Fruit fly (Drosophila melanogaster) whole organism, embryonic: ENCODE measurements around the gene Nrx-IV.

Source experiments
- Atf3 ChIP-seq: fragments of 200-800 bp; sonication (Bioruptor generic); optimal IDR thresholded peaks from 3 replicates; lab custom pipeline; 2016; ENCODE audit warnings: missing biosample characterization, missing genetic modification characterization
- Bteb2 ChIP-seq: fragments of 200-800 bp; sonication (Bioruptor generic); optimal IDR thresholded peaks from 2 replicates; lab custom pipeline; 2016; ENCODE audit warnings: missing biosample characterization, missing genetic modification characterization
- CG10431 ChIP-seq: fragments of 200-800 bp; sonication (Bioruptor generic); optimal IDR thresholded peaks from 3 replicates; lab custom pipeline; 2018; ENCODE audit warnings: missing biosample characterization, mild to moderate bottlenecking, missing genetic modification characterization
- CG12155 ChIP-seq: fragments of 200-800 bp; sonication (Bioruptor generic); optimal IDR thresholded peaks from 3 replicates; lab custom pipeline; 2016; ENCODE audit warnings: missing biosample characterization, missing genetic modification characterization
- CG13775 ChIP-seq: fragments of 200-800 bp; sonication (Bioruptor generic); optimal IDR thresholded peaks from 3 replicates; lab custom pipeline; 2017; ENCODE audit warnings: missing biosample characterization, mild to moderate bottlenecking, missing genetic modification characterization
- CG16863 ChIP-seq: fragments of 200-800 bp; sonication (Bioruptor generic); optimal IDR thresholded peaks from 3 replicates; lab custom pipeline; 2016; ENCODE audit warnings: missing biosample characterization, missing genetic modification characterization
- CG17186 ChIP-seq: fragments of 200-800 bp; sonication (Bioruptor generic); optimal IDR thresholded peaks from 3 replicates; lab custom pipeline; 2017; ENCODE audit warnings: missing biosample characterization, missing genetic modification reagents, missing genetic modification characterization
- CG18011 ChIP-seq: fragments of 200-800 bp; sonication (Bioruptor generic); optimal IDR thresholded peaks from 2 replicates; lab custom pipeline; 2017; ENCODE audit warnings: missing biosample characterization, missing genetic modification characterization, mild to moderate bottlenecking, moderate library complexity, missing genotype
- CG18476 ChIP-seq: fragments of 200-800 bp; sonication (Bioruptor generic); optimal IDR thresholded peaks from 2 replicates; lab custom pipeline; 2016; ENCODE audit warnings: missing biosample characterization, mild to moderate bottlenecking, missing genetic modification characterization
- CG18764 ChIP-seq: fragments of 200-800 bp; sonication (Bioruptor generic); optimal IDR thresholded peaks from 3 replicates; lab custom pipeline; 2016; ENCODE audit warnings: missing biosample characterization, missing genetic modification characterization
- CG2889 ChIP-seq: fragments of 200-800 bp; sonication (Bioruptor generic); IDR thresholded peaks from 3 replicates; pipeline ENCODE4 v1.3.6; 2022; ENCODE audit warnings: missing biosample characterization, missing genetic modification characterization
- CG31388 ChIP-seq: fragments of 200-800 bp; sonication (Bioruptor generic); optimal IDR thresholded peaks from 2 replicates; lab custom pipeline; 2016; ENCODE audit warnings: missing biosample characterization, missing genetic modification characterization
- CG31441 ChIP-seq: fragments of 200-800 bp; sonication (Bioruptor generic); IDR thresholded peaks from 2 replicates; pipeline ENCODE4 v1.3.6; 2022; ENCODE audit warnings: missing biosample characterization, missing genetic modification characterization
- CG3163 ChIP-seq: fragments of 200-800 bp; sonication (Bioruptor generic); optimal IDR thresholded peaks from 3 replicates; lab custom pipeline; 2016; ENCODE audit warnings: missing biosample characterization, missing genetic modification characterization
- CG3838 ChIP-seq: fragments of 200-800 bp; sonication (Bioruptor generic); optimal IDR thresholded peaks from 3 replicates; lab custom pipeline; 2016; ENCODE audit warnings: missing biosample characterization, missing genetic modification characterization
- CG3995 ChIP-seq: fragments of 200-800 bp; sonication (Bioruptor generic); optimal IDR thresholded peaks from 3 replicates; lab custom pipeline; 2016; ENCODE audit warnings: missing biosample characterization, missing genetic modification characterization
- CG4404 ChIP-seq: fragments of 200-800 bp; sonication (Bioruptor generic); IDR thresholded peaks from 2 replicates; pipeline ENCODE4 v1.3.6; 2022; ENCODE audit warnings: missing biosample characterization, missing genetic modification characterization
- CG4854 ChIP-seq: fragments of 200-800 bp; sonication (Bioruptor generic); optimal IDR thresholded peaks from 2 replicates; lab custom pipeline; 2016; ENCODE audit warnings: missing biosample characterization, missing genetic modification characterization, inconsistent platforms
- CG5953 ChIP-seq: fragments of 200-800 bp; sonication (Bioruptor generic); IDR thresholded peaks from 2 replicates; pipeline ENCODE4 v1.3.6; 2022; ENCODE audit warnings: missing biosample characterization, missing genetic modification characterization
- CG7271 ChIP-seq: fragments of 200-800 bp; sonication (Bioruptor generic); optimal IDR thresholded peaks from 2 replicates; lab custom pipeline; 2018; ENCODE audit warnings: missing biosample characterization, mild to moderate bottlenecking, missing genetic modification characterization, moderate library complexity
- Ets65A ChIP-seq: fragments of 200-800 bp; sonication (Bioruptor generic); peaks from one replicate; lab custom pipeline; 2016; ENCODE audit warnings: missing biosample characterization, missing genetic modification characterization
- H15 ChIP-seq: fragments of 200-800 bp; sonication (Bioruptor generic); IDR thresholded peaks from 3 replicates; pipeline ENCODE4 v1.3.6; 2022; ENCODE audit warnings: missing biosample characterization, missing genetic modification characterization
- HmgZ ChIP-seq: fragments of 200-800 bp; sonication (Bioruptor generic); optimal IDR thresholded peaks from 2 replicates; lab custom pipeline; 2018; ENCODE audit warnings: missing biosample characterization, mild to moderate bottlenecking, missing genetic modification characterization
- Lhr ChIP-seq: fragments of 200-800 bp; sonication (Bioruptor generic); optimal IDR thresholded peaks from 3 replicates; lab custom pipeline; 2017; ENCODE audit warnings: mild to moderate bottlenecking, missing biosample characterization, missing genetic modification reagents, missing genetic modification characterization
- Six4 ChIP-seq: fragments of 200-800 bp; sonication (Bioruptor generic); optimal IDR thresholded peaks from 2 replicates; lab custom pipeline; 2016; ENCODE audit warnings: missing biosample characterization, missing genetic modification characterization
- br ChIP-seq: fragments of >200 bp; optimal IDR thresholded peaks from 2 replicates; lab custom pipeline; 2017
- chinmo ChIP-seq: fragments of 200-800 bp; sonication (Bioruptor generic); IDR thresholded peaks from 4 replicates; pipeline ENCODE4 v1.3.6; 2022; ENCODE audit warnings: missing biosample characterization, missing genetic modification characterization; ENCODE audit not compliant: partially characterized antibody
- croc ChIP-seq: fragments of 200-800 bp; sonication (Bioruptor generic); conservative IDR thresholded peaks from 3 replicates; pipeline ENCODE4 v1.3.6; 2022; ENCODE audit warnings: missing biosample characterization, missing genetic modification characterization
- dimm ChIP-seq: fragments of 200-800 bp; sonication (Bioruptor generic); IDR thresholded peaks from 2 replicates; pipeline ENCODE4 v1.3.6; 2022; ENCODE audit warnings: missing biosample characterization, missing genetic modification characterization
- dm ChIP-seq: fragments of 200-800 bp; sonication (Bioruptor generic); optimal IDR thresholded peaks from 3 replicates; lab custom pipeline; 2016; ENCODE audit warnings: missing biosample characterization, missing genetic modification characterization
- dysf ChIP-seq: fragments of 200-800 bp; sonication (Bioruptor generic); IDR thresholded peaks from 3 replicates; pipeline ENCODE4 v1.3.6; 2022; ENCODE audit warnings: missing biosample characterization, missing genetic modification characterization
- exex ChIP-seq: fragments of 200-800 bp; sonication (Bioruptor generic); optimal IDR thresholded peaks from 4 replicates; lab custom pipeline; 2018; ENCODE audit warnings: missing biosample characterization, mild to moderate bottlenecking, missing genetic modification characterization, moderate library complexity
- grn ChIP-seq: fragments of 200-800 bp; sonication (Bioruptor generic); optimal IDR thresholded peaks from 3 replicates; lab custom pipeline; 2017; ENCODE audit warnings: missing biosample characterization, missing genetic modification characterization
- her ChIP-seq: fragments of 200-800 bp; sonication (Bioruptor generic); optimal IDR thresholded peaks from 2 replicates; lab custom pipeline; 2016; ENCODE audit warnings: missing biosample characterization, missing genetic modification characterization
- jigr1 ChIP-seq: fragments of 200-800 bp; sonication (Bioruptor generic); IDR thresholded peaks from 3 replicates; pipeline ENCODE4 v1.3.6; 2022; ENCODE audit warnings: missing biosample characterization, missing genetic modification characterization
- lbe ChIP-seq: fragments of 200-800 bp; sonication (Bioruptor generic); optimal IDR thresholded peaks from 2 replicates; lab custom pipeline; 2016; ENCODE audit warnings: missing biosample characterization, mild to moderate bottlenecking, missing genetic modification characterization
- mam ChIP-seq: fragments of 200-800 bp; sonication (Bioruptor generic); optimal IDR thresholded peaks from 3 replicates; lab custom pipeline; 2016; ENCODE audit warnings: missing biosample characterization, missing genetic modification characterization
- nerfin-1 ChIP-seq: fragments of 200-800 bp; sonication (Bioruptor generic); optimal IDR thresholded peaks from 3 replicates; lab custom pipeline; 2019; ENCODE audit warnings: missing biosample characterization, mild to moderate bottlenecking, missing genetic modification characterization, moderate library complexity
- pan ChIP-seq, 4 experiments: fragments of >200 bp in 3 of 4; fragments of 200-800 bp in 1 of 4; sonication (Bioruptor generic) in 1 of 4; optimal IDR thresholded peaks in 3 of 4; IDR thresholded peaks in 1 of 4; 2 replicates each; pipeline versions ENCODE4 v1.3.6 to Lab custom; 2017 to 2022; ENCODE audit warnings: missing biosample characterization in 2 of 4, missing genetic modification characterization in 2 of 4, mixed read lengths in 1 of 4
- phol ChIP-seq: fragments of 200-800 bp; sonication (Bioruptor generic); optimal IDR thresholded peaks from 3 replicates; lab custom pipeline; 2018; ENCODE audit warnings: missing biosample characterization, mild to moderate bottlenecking, missing genetic modification characterization, moderate library complexity
- pzg ChIP-seq: fragments of 200-800 bp; sonication (Bioruptor generic); optimal IDR thresholded peaks from 3 replicates; lab custom pipeline; 2018; ENCODE audit warnings: missing biosample characterization, mild to moderate bottlenecking, missing genetic modification characterization, moderate library complexity
- sd ChIP-seq: fragments of 200-800 bp; sonication (Bioruptor generic); optimal IDR thresholded peaks from 3 replicates; lab custom pipeline; 2018; ENCODE audit warnings: missing biosample characterization, mild to moderate bottlenecking, missing genetic modification characterization, moderate library complexity
- seq ChIP-seq: fragments of 200-800 bp; sonication (Bioruptor generic); IDR thresholded peaks from 2 replicates; pipeline ENCODE4 v1.3.6; 2022; ENCODE audit warnings: missing biosample characterization, missing genetic modification characterization
- slp2 ChIP-seq: fragments of 200-800 bp; sonication (Bioruptor generic); optimal IDR thresholded peaks from 2 replicates; lab custom pipeline; 2016; ENCODE audit warnings: missing biosample characterization, missing genetic modification characterization
- stwl ChIP-seq: fragments of 200-800 bp; sonication (Bioruptor generic); optimal IDR thresholded peaks from 3 replicates; lab custom pipeline; 2018; ENCODE audit warnings: missing biosample characterization, mild to moderate bottlenecking, missing genetic modification characterization, moderate library complexity
- tio ChIP-seq: fragments of 200-800 bp; sonication (Bioruptor generic); optimal IDR thresholded peaks from 2 replicates; lab custom pipeline; 2017; ENCODE audit warnings: missing biosample characterization, missing genetic modification characterization, inconsistent platforms
- twi ChIP-seq: fragments of 200-800 bp; optimal IDR thresholded peaks from 2 replicates; lab custom pipeline; 2019; ENCODE audit warnings: missing biosample characterization, mild to moderate bottlenecking, missing genetic modification characterization, moderate library complexity
- unc-4 ChIP-seq: fragments of 200-800 bp; sonication (Bioruptor generic); IDR thresholded peaks from 2 replicates; pipeline ENCODE4 v1.3.6; 2022; ENCODE audit warnings: missing biosample characterization, missing genetic modification characterization; ENCODE audit not compliant: partially characterized antibody
- yki ChIP-seq: fragments of >200 bp; optimal IDR thresholded peaks from 3 replicates; lab custom pipeline; 2018

Gene Nrx-IV

DNA sequence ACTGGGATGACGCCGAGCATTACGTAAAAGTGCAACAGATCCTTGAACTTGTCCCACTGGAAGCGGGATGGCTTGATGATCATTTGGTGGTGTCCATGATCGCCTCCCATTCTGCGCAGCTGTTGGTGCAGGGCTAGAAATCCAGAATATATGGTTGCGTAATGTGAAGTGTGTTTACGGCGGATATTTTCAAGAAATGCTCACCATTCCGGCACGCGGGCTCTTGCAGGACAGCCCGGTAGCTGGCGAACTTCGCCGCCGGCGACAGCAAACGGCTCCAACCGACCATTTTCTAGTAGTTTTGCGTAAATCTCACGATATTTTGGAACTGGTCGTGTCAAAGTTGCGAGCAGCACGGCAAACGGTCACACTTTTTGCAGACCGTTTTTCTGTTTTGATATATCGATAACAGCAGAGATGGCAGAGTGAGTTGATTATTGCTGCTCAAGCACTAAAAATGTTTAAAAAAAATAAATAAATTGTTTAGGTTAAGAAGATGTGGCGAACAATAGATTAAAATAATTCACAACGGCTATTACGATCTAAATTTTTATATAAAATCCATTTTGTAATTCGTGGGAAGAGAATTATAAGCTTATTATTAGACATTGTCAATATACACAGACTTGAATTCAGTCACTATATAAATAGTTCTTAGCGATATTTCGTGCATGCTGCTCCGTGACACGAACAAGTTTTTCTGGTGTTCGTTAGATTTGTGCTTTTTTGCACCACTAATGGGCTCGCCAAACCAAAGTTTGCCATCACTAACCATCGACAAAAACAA is 8.0 kb upstream of the Nrx-IV start, which contains the start of the genes ND-SGDH and RhoGAP68F (continued):
- TF ChIP-seq dm: peak; percentile 58
- TF ChIP-seq CG16863 (GFP tag; lab: Kevin White, UChicago): peak; percentile 58
- TF ChIP-seq dysf: peak; percentile 80
- no peak for TF ChIP-seq CG3163 (GFP tag; lab: Kevin White, UChicago)
- TF ChIP-seq CG2889: no peak
- peak; percentile 54 for TF ChIP-seq CG4854
- peak; percentile 27 for TF ChIP-seq CG3838 (GFP tag; lab: Kevin White, UChicago)
- peak; percentile 54 for TF ChIP-seq twi
- TF ChIP-seq seq (GFP tag; lab: Robert Waterston, UW): 0 out of 2 replicates have a peak, but pooled peaks have one; percentile 21
- peak; percentile 55 for TF ChIP-seq Bteb2 (GFP tag; lab: Kevin White, UChicago)
- TF ChIP-seq nerfin-1 (tag; lab: Kevin White, UChicago): peak; percentile 62
- TF ChIP-seq HmgZ: peak; percentile 72
- TF ChIP-seq CG3995 (GFP tag; lab: Kevin White, UChicago): peak; percentile 91
- TF ChIP-seq H15 (GFP tag; lab: Robert Waterston, UW): peak; percentile 44; the same call in 1 of the 3 replicates
- TF ChIP-seq yki (lab: Kevin White, UChicago): no peak
- peak; percentile 84 for TF ChIP-seq CG12155 (GFP tag; lab: Kevin White, UChicago)
- TF ChIP-seq chinmo (GFP tag; lab: Robert Waterston, UW): peak; percentile 88; the same call in 3 of the 4 replicates
- TF ChIP-seq jigr1 (GFP tag; lab: Robert Waterston, UW): no peak
- peak; percentile 95 for TF ChIP-seq Ets65A
- no peak for TF ChIP-seq exex
- no peak for TF ChIP-seq CG7271 (tag; lab: Kevin White, UChicago)
- peak; percentile 49 for TF ChIP-seq sd
- no peak for TF ChIP-seq CG5953 (GFP tag; lab: Robert Waterston, UW)
- TF ChIP-seq CG4404 (GFP tag; lab: Robert Waterston, UW): peak; percentile 81
- peak; percentile 55 for TF ChIP-seq CG18764 (GFP tag; lab: Kevin White, UChicago)
- peak; percentile 8 for TF ChIP-seq grn
- peak; percentile 82; the same call in 1 of the 2 replicates for TF ChIP-seq CG31441 (GFP tag; lab: Robert Waterston, UW)
- TF ChIP-seq CG18011 (GFP tag; lab: Kevin White, UChicago): peak; percentile 24
- no peak for TF ChIP-seq her (GFP tag; lab: Kevin White, UChicago)
- TF ChIP-seq tio (GFP tag; lab: Kevin White, UChicago): peak; percentile 72
- TF ChIP-seq stwl (tag; lab: Kevin White, UChicago): peak; percentile 55
- peak; percentile 83 for TF ChIP-seq phol (tag; lab: Kevin White, UChicago)
- no peak for TF ChIP-seq dimm (GFP tag; lab: Robert Waterston, UW)
- TF ChIP-seq unc-4 (GFP tag; lab: Robert Waterston, UW): peak; percentile 91
- TF ChIP-seq croc (GFP tag; lab: Robert Waterston, UW): peak; percentile 64
- peak; percentile 72 for TF ChIP-seq mam (GFP tag; lab: Kevin White, UChicago)
- TF ChIP-seq CG31388 (GFP tag; lab: Kevin White, UChicago): peak; percentile 35
- peak; percentile 7 for TF ChIP-seq Atf3 (GFP tag; lab: Kevin White, UChicago)
- TF ChIP-seq pzg (GFP tag; lab: Kevin White, UChicago): peak; percentile 57
- TF ChIP-seq Six4: peak; percentile 40
- peak; percentile 67 for TF ChIP-seq CG18476 (GFP tag; lab: Kevin White, UChicago)
- TF ChIP-seq slp2 (GFP tag; lab: Kevin White, UChicago): peak; percentile 58
- TF ChIP-seq lbe (GFP tag; lab: Kevin White, UChicago): peak; percentile 30
- TF ChIP-seq CG13775 (GFP tag; lab: Kevin White, UChicago): peak; percentile 85
- no peak for TF ChIP-seq br (lab: Kevin White, UChicago)
- no peak for TF ChIP-seq pan (optimal IDR thresholded peaks at IDR 0.05; lab: Kevin White, UChicago)
- peak in 1 of 2 experiments; percentile 51 for TF ChIP-seq pan (GFP tag; optimal IDR thresholded peaks at IDR 0.05 in 1 of 2, IDR thresholded peaks at IDR 0.05 in 1 of 2)
- peak; percentile 36 for TF ChIP-seq CG10431
- peak; percentile 31 for TF ChIP-seq CG17186 (GFP tag; lab: Kevin White, UChicago)
- peak; percentile 74 for TF ChIP-seq Lhr (GFP tag; lab: Kevin White, UChicago)
